Fruit fly (Drosophila melanogaster) whole organism, prepupa: ENCODE measurements around the gene stas.

Source experiments
- CG11294 ChIP-seq: fragments of 200-800 bp; sonication (Bioruptor generic); IDR thresholded peaks from 2 replicates; pipeline ENCODE4 v1.3.6; 2022; ENCODE audit warnings: missing biosample characterization, missing genetic modification characterization
- CG3032 ChIP-seq: fragments of 200-800 bp; optimal IDR thresholded peaks from 2 replicates; lab custom pipeline; 2019; ENCODE audit warnings: missing biosample characterization, mild to moderate bottlenecking, missing genetic modification characterization, moderate library complexity
- CG6854 ChIP-seq: fragments of 200-800 bp; sonication (Bioruptor generic); optimal IDR thresholded peaks from 2 replicates; lab custom pipeline; 2017; ENCODE audit warnings: missing biosample characterization, mild to moderate bottlenecking, missing genetic modification characterization
- Eip78C ChIP-seq: fragments of 200-800 bp; sonication (Bioruptor generic); peaks from one replicate; lab custom pipeline; 2016; ENCODE audit warnings: missing biosample characterization, missing genetic modification characterization
- Eip93F ChIP-seq: fragments of 200-800 bp; sonication (Bioruptor generic); optimal IDR thresholded peaks from 2 replicates; lab custom pipeline; 2016; ENCODE audit warnings: missing biosample characterization, mild to moderate bottlenecking, missing genetic modification characterization
- Ets96B ChIP-seq: fragments of 200-800 bp; optimal IDR thresholded peaks from 2 replicates; lab custom pipeline; 2019; ENCODE audit warnings: missing biosample characterization, mild to moderate bottlenecking, missing genetic modification characterization, moderate library complexity
- acj6 ChIP-seq: fragments of 200-800 bp; sonication (Bioruptor generic); optimal IDR thresholded peaks from 3 replicates; lab custom pipeline; 2016; ENCODE audit warnings: missing biosample characterization, missing genetic modification characterization
- pdm3 ChIP-seq: fragments of 200-800 bp; sonication (Bioruptor generic); optimal IDR thresholded peaks from 3 replicates; lab custom pipeline; 2016; ENCODE audit warnings: missing biosample characterization, missing genetic modification characterization
- ss ChIP-seq, 2 experiments: fragments of 200-800 bp; sonication (Bioruptor generic); optimal IDR thresholded peaks; 2 replicates in 1 of 2; 3 replicates in 1 of 2; lab custom pipeline; 2017 to 2018; ENCODE audit warnings: mild to moderate bottlenecking in 2 of 2, missing biosample characterization in 2 of 2, missing genetic modification characterization in 2 of 2, moderate library complexity in 1 of 2

dm6 chrX:17594745-17595144 lies 33.0 kb downstream of the stas start:
- TF ChIP-seq Eip78C (GFP tag; lab: Kevin White, UChicago) = peak; percentile 82
- peak; percentile 16 for TF ChIP-seq pdm3 (GFP tag; lab: Kevin White, UChicago)
- no peak for TF ChIP-seq Eip93F (GFP tag; lab: Kevin White, UChicago)
- TF ChIP-seq Ets96B (tag; lab: Kevin White, UChicago) = peak; percentile 20
- TF ChIP-seq CG6854 (GFP tag; lab: Kevin White, UChicago) = no peak
- TF ChIP-seq CG11294 (GFP tag; lab: Robert Waterston, UW) = no peak
- TF ChIP-seq CG3032 (tag; lab: Kevin White, UChicago) = peak; percentile 16
- TF ChIP-seq ss (GFP tag; optimal IDR thresholded peaks at IDR 0.05; lab: Kevin White, UChicago) = peak in 1 of 2 experiments; percentile 19
- TF ChIP-seq acj6 (GFP tag; lab: Kevin White, UChicago) = no peak
